Fruit fly (Drosophila melanogaster): ENCODE data around the gene hng3.

Gene hng3

dm6 chr3L:762331-762907 lies 7.1 kb upstream of the hng3 start (continued):
- TF ChIP-seq shn (GFP tag; optimal IDR thresholded peaks at IDR 0.05): peak; percentile 72
- peak; percentile 0 for TF ChIP-seq YL-1 (GFP tag; optimal IDR thresholded peaks at IDR 0.05)
- TF ChIP-seq yki (optimal IDR thresholded peaks at IDR 0.05): no peak
- TF ChIP-seq CG17359 (tag; optimal IDR thresholded peaks at IDR 0.05): peak; percentile 87
- no peak for TF ChIP-seq CG16779 (GFP tag; IDR thresholded peaks at IDR 0.05)
- TF ChIP-seq unpg (GFP tag; optimal IDR thresholded peaks at IDR 0.05): peak; percentile 82
- peak; percentile 38 for TF ChIP-seq Bteb2 (GFP tag; optimal IDR thresholded peaks at IDR 0.05)
- TF ChIP-seq CG9437 (GFP tag; optimal IDR thresholded peaks at IDR 0.05): peak; percentile 48
- TF ChIP-seq Hr39 (optimal IDR thresholded peaks at IDR 0.05): no peak
- peak; percentile 87 for TF ChIP-seq CG4404 (GFP tag; IDR thresholded peaks at IDR 0.05)
- peak; percentile 44 for TF ChIP-seq Max (GFP tag; optimal IDR thresholded peaks at IDR 0.05)
- TF ChIP-seq MESR4 (GFP tag; optimal IDR thresholded peaks at IDR 0.05): peak; percentile 20
- peak; percentile 14 for TF ChIP-seq CG10431 (GFP tag; optimal IDR thresholded peaks at IDR 0.05)
- peak; percentile 63 for TF ChIP-seq Bdp1 (GFP tag; optimal IDR thresholded peaks at IDR 0.05)
- peak; percentile 49 for TF ChIP-seq Meics (GFP tag; optimal IDR thresholded peaks at IDR 0.05)
- TF ChIP-seq CG18619 (GFP tag; optimal IDR thresholded peaks at IDR 0.05): peak; percentile 63
- TF ChIP-seq Doc2 (GFP tag; IDR thresholded peaks at IDR 0.05): peak; percentile 58; the same call in 1 of the 2 replicates
- peak; percentile 92 for TF ChIP-seq CG17328 (GFP tag; IDR thresholded peaks at IDR 0.05)
- TF ChIP-seq bigmax (GFP tag; optimal IDR thresholded peaks at IDR 0.05): no peak
- peak; percentile 48 for TF ChIP-seq Dek (tag; optimal IDR thresholded peaks at IDR 0.05)
- peak; percentile 82 for TF ChIP-seq CG6254 (GFP tag; optimal IDR thresholded peaks at IDR 0.05)
- peak; percentile 8 for TF ChIP-seq CG3838 (GFP tag; optimal IDR thresholded peaks at IDR 0.05)
- peak; percentile 53 for TF ChIP-seq CG3163 (GFP tag; optimal IDR thresholded peaks at IDR 0.05)
- TF ChIP-seq CG7786 (GFP tag; optimal IDR thresholded peaks at IDR 0.05): peak; percentile 62
- peak; percentile 73; the same call in 2 of the 3 replicates for TF ChIP-seq sr (GFP tag; IDR thresholded peaks at IDR 0.05)
- no peak for TF ChIP-seq CG13287 (GFP tag; IDR thresholded peaks at IDR 0.05; ENCODE audit: partially characterized antibody)
- TF ChIP-seq ken (GFP tag; IDR thresholded peaks at IDR 0.05): peak; percentile 91
- TF ChIP-seq nom (GFP tag; optimal IDR thresholded peaks at IDR 0.05): peak; percentile 24
- TF ChIP-seq CG6791 (GFP tag; IDR thresholded peaks at IDR 0.05; ENCODE audit: partially characterized antibody): no peak
- peak; percentile 55 for TF ChIP-seq dm (GFP tag; optimal IDR thresholded peaks at IDR 0.05)
- TF ChIP-seq CG15073 (GFP tag; optimal IDR thresholded peaks at IDR 0.05): peak; percentile 38
- peak; percentile 22 for TF ChIP-seq sd (tag; optimal IDR thresholded peaks at IDR 0.05)
- peak; percentile 17 for TF ChIP-seq grn (GFP tag; optimal IDR thresholded peaks at IDR 0.05)
- TF ChIP-seq NK7.1 (GFP tag; optimal IDR thresholded peaks at IDR 0.05): peak; percentile 67
- TF ChIP-seq HLH54F (GFP tag; optimal IDR thresholded peaks at IDR 0.05): peak; percentile 63
- peak; percentile 74 for TF ChIP-seq CG6272 (GFP tag; IDR thresholded peaks at IDR 0.05)
- peak; percentile 79 to 91 for TF ChIP-seq bsh (GFP tag; optimal IDR thresholded peaks at IDR 0.05)
- peak; percentile 53 for TF ChIP-seq cwo (GFP tag; optimal IDR thresholded peaks at IDR 0.05)
- peak; percentile 80 for TF ChIP-seq Pdp1 (GFP tag; optimal IDR thresholded peaks at IDR 0.05)
- peak; percentile 28 for TF ChIP-seq CrebB (tag; optimal IDR thresholded peaks at IDR 0.05)
- no peak for TF ChIP-seq sima (GFP tag; optimal IDR thresholded peaks at IDR 0.05)
- TF ChIP-seq CG2120 (GFP tag; optimal IDR thresholded peaks at IDR 0.05): peak; percentile 23
- peak; percentile 31 for TF ChIP-seq CG6683 (GFP tag; optimal IDR thresholded peaks at IDR 0.05)
- peak; percentile 74 for TF ChIP-seq CG16815 (GFP tag; optimal IDR thresholded peaks at IDR 0.05)
- no peak for TF ChIP-seq HLHmδ (GFP tag; optimal IDR thresholded peaks at IDR 0.05)
- peak; percentile 88 for TF ChIP-seq ATbp (GFP tag; optimal IDR thresholded peaks at IDR 0.05)
- TF ChIP-seq CG3995 (GFP tag; optimal IDR thresholded peaks at IDR 0.05): no peak
- TF ChIP-seq her (GFP tag; optimal IDR thresholded peaks at IDR 0.05): peak; percentile 67
- peak; percentile 52 for TF ChIP-seq gcm (GFP tag; optimal IDR thresholded peaks at IDR 0.05)
- TF ChIP-seq CG5180 (GFP tag; optimal IDR thresholded peaks at IDR 0.05): peak; percentile 44

Measured in whole organism, embryonic.